Worm (Caenorhabditis elegans) whole organism, late embryonic: ENCODE results near the gene gstk-2.

ENCODE experiments used
- ceh-45 ChIP-seq: fragments of 200-800 bp; sonication (Bioruptor generic); IDR thresholded peaks from 2 replicates; pipeline ENCODE4 v1.3.6; 2022; ENCODE audit warnings: missing genetic modification reagents, missing genetic modification characterization, missing compliant biosample characterization
- elt-2 ChIP-seq: sonication (generic microtip); optimal IDR thresholded peaks from 2 replicates; lab custom pipeline; 2016; ENCODE audit warnings: missing genetic modification reagents, missing genetic modification characterization, missing compliant biosample characterization
- fkh-6 ChIP-seq: sonication (generic microtip); optimal IDR thresholded peaks from 2 replicates; lab custom pipeline; 2016; ENCODE audit warnings: missing genetic modification characterization, missing compliant biosample characterization
- lim-6 ChIP-seq: sonication (generic microtip); optimal IDR thresholded peaks from 2 replicates; lab custom pipeline; 2016; ENCODE audit warnings: missing genetic modification characterization, missing compliant biosample characterization
- unc-42 ChIP-seq: sonication (generic microtip); optimal IDR thresholded peaks from 2 replicates; lab custom pipeline; 2016; ENCODE audit warnings: missing genotype, missing genetic modification characterization, missing compliant biosample characterization
- unc-55 ChIP-seq: sonication (generic microtip); optimal IDR thresholded peaks from 2 replicates; lab custom pipeline; 2017; ENCODE audit warnings: missing biosample characterization, missing genetic modification reagents, missing genetic modification characterization

DNA sequence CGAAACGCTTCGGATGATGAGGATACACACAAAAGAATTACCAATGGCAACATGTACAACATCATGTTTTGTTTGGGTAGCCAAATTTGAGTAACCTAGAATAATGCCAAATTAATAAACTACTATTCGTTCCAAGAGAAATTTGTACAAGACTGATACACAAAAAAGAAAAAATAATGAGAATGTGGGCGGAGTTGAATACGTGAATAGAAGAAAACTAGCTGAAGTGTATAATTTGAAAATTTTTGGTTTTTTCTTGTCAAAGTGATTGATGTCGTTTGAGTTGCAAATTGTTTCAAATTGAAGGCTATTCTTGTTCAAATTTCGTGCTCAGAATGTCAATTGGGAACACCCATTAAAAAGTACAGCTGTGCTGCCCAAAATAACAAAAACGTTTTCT lies 50.3 kb downstream of the gstk-2 start, which contains the start of gene R13A1.5:
- no peak for TF ChIP-seq lim-6 (tag; lab: Kevin White, UChicago)
- no peak for TF ChIP-seq unc-42 (tag; lab: Kevin White, UChicago)
- no peak for TF ChIP-seq unc-55
- TF ChIP-seq fkh-6 (tag; lab: Kevin White, UChicago): no peak
- no peak for TF ChIP-seq elt-2 (tag; lab: Kevin White, UChicago)
- TF ChIP-seq ceh-45 (GFP tag; lab: Robert Waterston, UW): no peak
